Fruit fly (Drosophila melanogaster) whole organism, pupa: ENCODE results near the gene Naam.

ENCODE experiments used
- CG10348 ChIP-seq: fragments of 200-800 bp; sonication (Bioruptor generic); IDR thresholded peaks from 2 replicates; pipeline ENCODE4 v1.3.6; 2022; ENCODE audit warnings: missing biosample characterization, missing genetic modification characterization
- CG12605 ChIP-seq: fragments of 200-800 bp; sonication (Bioruptor generic); IDR thresholded peaks from 2 replicates; pipeline ENCODE4 v1.3.6; 2022; ENCODE audit warnings: missing biosample characterization, missing genetic modification characterization
- CG13204 ChIP-seq: fragments of 200-800 bp; sonication (Bioruptor generic); optimal IDR thresholded peaks from 2 replicates; lab custom pipeline; 2018; ENCODE audit warnings: missing biosample characterization, mild to moderate bottlenecking, missing genetic modification characterization, moderate library complexity
- CG14655 ChIP-seq: fragments of 200-800 bp; sonication (Bioruptor generic); optimal IDR thresholded peaks from 3 replicates; lab custom pipeline; 2017; ENCODE audit warnings: mild to moderate bottlenecking, missing biosample characterization, missing genetic modification reagents, missing genetic modification characterization
- CG15710 ChIP-seq: fragments of 200-800 bp; sonication (Bioruptor generic); optimal IDR thresholded peaks from 2 replicates; lab custom pipeline; 2018; ENCODE audit warnings: missing biosample characterization, mild to moderate bottlenecking, missing genetic modification characterization, moderate library complexity
- CG17806 ChIP-seq: fragments of 200-800 bp; sonication (Bioruptor generic); optimal IDR thresholded peaks from 2 replicates; lab custom pipeline; 2018; ENCODE audit warnings: missing biosample characterization, mild to moderate bottlenecking, missing genetic modification characterization, moderate library complexity
- CG32121 ChIP-seq: fragments of 200-800 bp; sonication (Bioruptor generic); IDR thresholded peaks from 2 replicates; pipeline ENCODE4 v1.3.6; 2022; ENCODE audit warnings: missing biosample characterization, missing genetic modification characterization
- CG34367 ChIP-seq: fragments of 200-800 bp; sonication (Bioruptor generic); optimal IDR thresholded peaks from 2 replicates; lab custom pipeline; 2018; ENCODE audit warnings: missing biosample characterization, mild to moderate bottlenecking, missing genetic modification characterization
- CG4496 ChIP-seq: fragments of 200-800 bp; sonication (Bioruptor generic); IDR thresholded peaks from 3 replicates; pipeline ENCODE4 v1.3.6; 2022; ENCODE audit warnings: missing biosample characterization, missing genetic modification characterization
- CG8159 ChIP-seq: fragments of 200-800 bp; sonication (Bioruptor generic); optimal IDR thresholded peaks from 3 replicates; lab custom pipeline; 2018; ENCODE audit warnings: missing biosample characterization, mild to moderate bottlenecking, missing genetic modification characterization, moderate library complexity
- CG8301 ChIP-seq: fragments of 200-800 bp; sonication (Bioruptor generic); optimal IDR thresholded peaks from 2 replicates; lab custom pipeline; 2018; ENCODE audit warnings: missing biosample characterization, mild to moderate bottlenecking, missing genetic modification characterization
- CG9948 ChIP-seq: fragments of 200-800 bp; sonication (Bioruptor generic); optimal IDR thresholded peaks from 2 replicates; lab custom pipeline; 2018; ENCODE audit warnings: missing biosample characterization, mild to moderate bottlenecking, missing genetic modification characterization, moderate library complexity
- D1 ChIP-seq: fragments of 200-800 bp; sonication (Bioruptor generic); optimal IDR thresholded peaks from 2 replicates; lab custom pipeline; 2018; ENCODE audit warnings: missing biosample characterization, mild to moderate bottlenecking, missing genetic modification characterization, moderate library complexity
- EcR ChIP-seq: fragments of 200-800 bp; sonication (Bioruptor generic); optimal IDR thresholded peaks from 3 replicates; lab custom pipeline; 2019; ENCODE audit warnings: missing biosample characterization, missing genetic modification characterization, mild to moderate bottlenecking, moderate library complexity, missing genetic modification reagents
- Ets98B ChIP-seq: fragments of 200-800 bp; sonication (Bioruptor generic); IDR thresholded peaks from 2 replicates; pipeline ENCODE4 v1.3.6; 2022; ENCODE audit warnings: missing biosample characterization, missing genetic modification characterization
- Pif1A ChIP-seq: fragments of 200-800 bp; sonication (Bioruptor generic); optimal IDR thresholded peaks from 3 replicates; lab custom pipeline; 2016; ENCODE audit warnings: missing biosample characterization, missing genetic modification characterization
- Pif1B ChIP-seq: fragments of 200-800 bp; sonication (Bioruptor generic); optimal IDR thresholded peaks from 3 replicates; lab custom pipeline; 2016; ENCODE audit warnings: missing biosample characterization, missing genetic modification characterization
- Snoo ChIP-seq: fragments of 200-800 bp; sonication (Bioruptor generic); optimal IDR thresholded peaks from 3 replicates; lab custom pipeline; 2017; ENCODE audit warnings: missing biosample characterization, mild to moderate bottlenecking, missing genetic modification characterization, inconsistent platforms
- fd96Ca ChIP-seq: fragments of 200-800 bp; sonication (Bioruptor generic); IDR thresholded peaks from 3 replicates; pipeline ENCODE4 v1.3.6; 2022; ENCODE audit warnings: missing biosample characterization, missing genetic modification characterization
- gl ChIP-seq: fragments of 200-800 bp; sonication (Bioruptor generic); optimal IDR thresholded peaks from 2 replicates; lab custom pipeline; 2018; ENCODE audit warnings: missing biosample characterization, mild to moderate bottlenecking, missing genetic modification characterization
- rn ChIP-seq: fragments of 200-800 bp; sonication (Bioruptor generic); IDR thresholded peaks from 2 replicates; pipeline ENCODE4 v1.3.6; 2022; ENCODE audit warnings: missing biosample characterization, missing genetic modification characterization

Gene Naam

dm6 chr3R:19642092-19642892, 29.0 kb upstream of the Naam start, which contains the start of gene subdued:
Gene subdued, minus strand, starts transcription at chr3R:19642722.
- TF ChIP-seq D1 (tag; lab: Kevin White, UChicago) (no peak), CG9948 (tag; lab: Kevin White, UChicago) (no peak), CG34367 (no peak), rn (GFP tag; lab: Robert Waterston, UW) (no peak), CG32121 (GFP tag; lab: Robert Waterston, UW) (0 out of 2 replicates have a peak, but pooled peaks have one; percentile 11), CG4496 (0 out of 3 replicates have a peak, but pooled peaks have one; percentile 23), CG13204 (GFP tag; lab: Kevin White, UChicago) (peak; percentile 7), CG12605 (GFP tag; lab: Robert Waterston, UW) (0 out of 2 replicates have a peak, but pooled peaks have one; percentile 29)

- 0 out of 3 replicates have a peak, but pooled peaks have one; percentile 23 for TF ChIP-seq CG4496
- peak; percentile 20; the same call in 1 of the 2 replicates for TF ChIP-seq Ets98B (GFP tag; lab: Robert Waterston, UW)
- no peak for TF ChIP-seq rn (GFP tag; lab: Robert Waterston, UW)
- TF ChIP-seq CG10348: no peak
- no peak for TF ChIP-seq CG8301 (tag; lab: Kevin White, UChicago)
- TF ChIP-seq fd96Ca (GFP tag; lab: Robert Waterston, UW): no peak
Measured at dm6 chr3R:19642893-19643270, 28.4 kb upstream of the Naam start.

dm6 chr3R:19644094-19644900, 27.0 kb upstream of the Naam start, which contains the start of gene Vha13:
Gene Vha13, minus strand, starts transcription at chr3R:19644386.
- TF ChIP-seq CG4496: peak; percentile 67; the same call in 2 of the 3 replicates
- TF ChIP-seq CG12605 (GFP tag; lab: Robert Waterston, UW): no peak
- TF ChIP-seq D1 (tag; lab: Kevin White, UChicago): no peak
- TF ChIP-seq CG8159 (tag; lab: Kevin White, UChicago): peak; percentile 29
- no peak for TF ChIP-seq rn (GFP tag; lab: Robert Waterston, UW)
- TF ChIP-seq CG13204 (GFP tag; lab: Kevin White, UChicago): no peak
- peak; percentile 9 for TF ChIP-seq Pif1B
- peak; percentile 65 for TF ChIP-seq EcR
- no peak for TF ChIP-seq Pif1A (GFP tag; lab: Kevin White, UChicago)
- no peak for TF ChIP-seq CG10348
- peak; percentile 51; the same call in 2 of the 3 replicates for TF ChIP-seq fd96Ca (GFP tag; lab: Robert Waterston, UW)
- TF ChIP-seq CG14655 (GFP tag; lab: Kevin White, UChicago): no peak
- peak; percentile 37 for TF ChIP-seq gl (tag; lab: Kevin White, UChicago)
- no peak for TF ChIP-seq Snoo (tag; lab: Kevin White, UChicago)
- peak; percentile 41; the same call in 1 of the 2 replicates for TF ChIP-seq CG32121 (GFP tag; lab: Robert Waterston, UW)
- peak; percentile 28; the same call in 1 of the 2 replicates for TF ChIP-seq Ets98B (GFP tag; lab: Robert Waterston, UW)
- TF ChIP-seq CG8301 (tag; lab: Kevin White, UChicago): peak; percentile 14
- no peak for TF ChIP-seq CG9948 (tag; lab: Kevin White, UChicago)
- no peak for TF ChIP-seq CG15710 (tag; lab: Kevin White, UChicago)

- TF ChIP-seq CG12605 (GFP tag; lab: Robert Waterston, UW) (no peak), gl (tag; lab: Kevin White, UChicago) (no peak), CG8159 (tag; lab: Kevin White, UChicago) (no peak), CG9948 (tag; lab: Kevin White, UChicago) (no peak), Pif1A (GFP tag; lab: Kevin White, UChicago) (no peak), CG13204 (GFP tag; lab: Kevin White, UChicago) (no peak), EcR (no peak), D1 (tag; lab: Kevin White, UChicago) (no peak), CG32121 (GFP tag; lab: Robert Waterston, UW) (no peak), Snoo (tag; lab: Kevin White, UChicago) (no peak), CG17806 (tag; lab: Kevin White, UChicago) (no peak), Ets98B (GFP tag; lab: Robert Waterston, UW) (no peak), CG15710 (tag; lab: Kevin White, UChicago) (no peak), fd96Ca (GFP tag; lab: Robert Waterston, UW) (no peak), CG10348 (no peak)
Measured at dm6 chr3R:19644901-19645204, 26.4 kb upstream of the Naam start, which contains the start of gene Nup58. Gene Nup58, plus strand, starts transcription at chr3R:19645026.

- TF ChIP-seq CG12605 (GFP tag; lab: Robert Waterston, UW) (no peak), CG4496 (peak; percentile 31; the same call in 1 of the 3 replicates)
Measured at dm6 chr3R:19648289-19648916, 22.8 kb upstream of the Naam start, which contains the start of the genes CG6195 and CG31220. Gene CG6195, minus strand, starts transcription at chr3R:19648410. Gene CG31220, plus strand, starts transcription at chr3R:19648487.
